Fruit fly (Drosophila melanogaster) whole organism, prepupa: ENCODE results near the gene Baldspot.

Experiments used
- CG11902 ChIP-seq: fragments of 200-800 bp; sonication (Bioruptor generic); optimal IDR thresholded peaks from 3 replicates; lab custom pipeline; 2016; ENCODE audit warnings: missing biosample characterization, missing genetic modification characterization
- CG32006 ChIP-seq: fragments of 200-800 bp; sonication (Bioruptor generic); optimal IDR thresholded peaks from 3 replicates; lab custom pipeline; 2017; ENCODE audit warnings: missing biosample characterization, mild to moderate bottlenecking, missing genetic modification characterization
- CG4318 ChIP-seq: fragments of 200-800 bp; sonication (Bioruptor generic); optimal IDR thresholded peaks from 3 replicates; lab custom pipeline; 2017; ENCODE audit warnings: missing biosample characterization, mild to moderate bottlenecking, missing genetic modification characterization
- Eip75B ChIP-seq: fragments of 200-800 bp; sonication (Bioruptor generic); optimal IDR thresholded peaks from 3 replicates; lab custom pipeline; 2016; ENCODE audit warnings: missing biosample characterization, missing genetic modification characterization
- Eip93F ChIP-seq: fragments of 200-800 bp; sonication (Bioruptor generic); optimal IDR thresholded peaks from 2 replicates; lab custom pipeline; 2016; ENCODE audit warnings: missing biosample characterization, mild to moderate bottlenecking, missing genetic modification characterization
- Ets96B ChIP-seq: fragments of 200-800 bp; optimal IDR thresholded peaks from 2 replicates; lab custom pipeline; 2019; ENCODE audit warnings: missing biosample characterization, mild to moderate bottlenecking, missing genetic modification characterization, moderate library complexity
- Hr39 ChIP-seq: fragments of 200-800 bp; sonication (Bioruptor generic); optimal IDR thresholded peaks from 2 replicates; lab custom pipeline; 2016; ENCODE audit warnings: missing biosample characterization, missing genetic modification characterization
- Smox ChIP-seq: fragments of 200-800 bp; sonication (Bioruptor generic); optimal IDR thresholded peaks from 3 replicates; lab custom pipeline; 2016; ENCODE audit warnings: missing biosample characterization, missing genetic modification characterization
- Sox14 ChIP-seq: fragments of 200-800 bp; sonication (Bioruptor generic); optimal IDR thresholded peaks from 3 replicates; lab custom pipeline; 2016; ENCODE audit warnings: missing biosample characterization, missing genetic modification characterization
- vri ChIP-seq: fragments of 200-800 bp; sonication (Bioruptor generic); optimal IDR thresholded peaks from 3 replicates; lab custom pipeline; 2016; ENCODE audit warnings: missing biosample characterization, mild to moderate bottlenecking, missing genetic modification characterization

dm6 chr3L:16695076-16695847 is 33.8 kb upstream of the Baldspot start:
- TF ChIP-seq CG11902 (GFP tag; lab: Kevin White, UChicago) (no peak), Eip93F (GFP tag; lab: Kevin White, UChicago) (no peak), Ets96B (tag; lab: Kevin White, UChicago) (no peak), Smox (no peak), CG4318 (GFP tag; lab: Kevin White, UChicago) (no peak), Hr39 (no peak), Sox14 (GFP tag; lab: Kevin White, UChicago) (no peak), Eip75B (GFP tag; lab: Kevin White, UChicago) (no peak), vri (no peak), CG32006 (GFP tag; lab: Kevin White, UChicago) (no peak)
